Worm (Caenorhabditis elegans) whole organism, L1 larva: ENCODE measurements around the gene pals-25.

ENCODE experiments used
- aha-1 ChIP-seq: fragments of 150-350 bp; optimal IDR thresholded peaks from 2 replicates; lab custom pipeline; 2014; ENCODE audit warnings: missing biosample characterization, missing genetic modification characterization
- blmp-1 ChIP-seq: fragments of 150-350 bp; optimal IDR thresholded peaks from 2 replicates; lab custom pipeline; 2014; ENCODE audit warnings: missing biosample characterization, missing genetic modification characterization
- ceh-63 ChIP-seq: fragments of 200-800 bp; sonication (Bioruptor generic); optimal IDR thresholded peaks from 2 replicates; lab custom pipeline; 2018; ENCODE audit warnings: mild to moderate bottlenecking, missing genetic modification characterization, missing compliant biosample characterization
- ceh-90 ChIP-seq: sonication (generic microtip); optimal IDR thresholded peaks from 2 replicates; lab custom pipeline; 2016; ENCODE audit warnings: missing genetic modification characterization, missing compliant biosample characterization
- egl-27 ChIP-seq, 2 experiments: fragments of 150-350 bp in 1 of 2; sonication (generic microtip); optimal IDR thresholded peaks; 3 replicates each; lab custom pipeline; 2017 to 2018; ENCODE audit warnings: missing biosample characterization in 2 of 2, missing genetic modification characterization in 2 of 2, missing genetic modification reagents in 2 of 2
- fkh-10 ChIP-seq: sonication (generic microtip); optimal IDR thresholded peaks from 2 replicates; lab custom pipeline; 2017; ENCODE audit warnings: missing biosample characterization, missing genetic modification reagents, missing genetic modification characterization
- irx-1 ChIP-seq: sonication (generic microtip); optimal IDR thresholded peaks from 2 replicates; lab custom pipeline; 2016; ENCODE audit warnings: missing genetic modification characterization, missing compliant biosample characterization
- lin-39 ChIP-seq: fragments of 150-350 bp; optimal IDR thresholded peaks from 2 replicates; lab custom pipeline; 2014; ENCODE audit warnings: missing biosample characterization, missing genetic modification reagents, missing genetic modification characterization
- mdl-1 ChIP-seq, 2 experiments: fragments of 150-350 bp; optimal IDR thresholded peaks; 2 replicates each; lab custom pipeline; 2014 to 2017; ENCODE audit warnings: missing biosample characterization in 2 of 2, missing genetic modification characterization in 2 of 2, inconsistent platforms in 1 of 2
- nhr-11 ChIP-seq: fragments of 150-350 bp; optimal IDR thresholded peaks from 2 replicates; lab custom pipeline; 2014; ENCODE audit warnings: missing biosample characterization, missing genetic modification characterization
- unc-62 ChIP-seq: fragments of 150-350 bp; optimal IDR thresholded peaks from 2 replicates; lab custom pipeline; 2014; ENCODE audit warnings: missing biosample characterization, missing genetic modification reagents, missing genetic modification characterization

- TF ChIP-seq ceh-90 (tag; lab: Kevin White, UChicago) (no peak), nhr-11 (tag; lab: Kevin White, UChicago) (no peak), ceh-63 (GFP tag; lab: Kevin White, UChicago) (no peak), irx-1 (tag; lab: Kevin White, UChicago) (no peak), unc-62 (no peak), egl-27 (tag; optimal IDR thresholded peaks at IDR 0.05; lab: Kevin White, UChicago) (no peak), fkh-10 (GFP tag; lab: Kevin White, UChicago) (no peak), aha-1 (tag; lab: Kevin White, UChicago) (no peak), mdl-1 (tag; optimal IDR thresholded peaks at IDR 0.05; lab: Kevin White, UChicago) (no peak), lin-39 (no peak), blmp-1 (tag; lab: Kevin White, UChicago) (no peak)
Measured at ce11 chrIII:120199-120598, 14.1 kb upstream of the pals-25 start, which contains the start of gene pals-24.
